Fruit fly (Drosophila melanogaster): ENCODE measurements around the gene CG14990.

The CG14990 gene

dm6 chr3L:4120358-4121349 is 27.6 kb downstream of the CG14990 start (continued):
- TF ChIP-seq CG2199 (GFP tag; IDR thresholded peaks at IDR 0.05) (0 out of 3 replicates have a peak, but pooled peaks have one; percentile 10), az2 (GFP tag; optimal IDR thresholded peaks at IDR 0.05) (no peak), CG8359 (GFP tag; optimal IDR thresholded peaks at IDR 0.05; ENCODE audit: borderline replicate concordance) (no peak), dm (GFP tag; optimal IDR thresholded peaks at IDR 0.05) (no peak), peb (GFP tag; IDR thresholded peaks at IDR 0.05) (no peak), CG12219 (GFP tag; optimal IDR thresholded peaks at IDR 0.05) (no peak), D19A (tag; optimal IDR thresholded peaks at IDR 0.05) (peak; percentile 84), Dek (tag; optimal IDR thresholded peaks at IDR 0.05) (no peak), h (optimal IDR thresholded peaks at IDR 0.05) (no peak), YL-1 (GFP tag; optimal IDR thresholded peaks at IDR 0.05) (no peak), btn (GFP tag; optimal IDR thresholded peaks at IDR 0.05) (no peak)

- no peak for TF ChIP-seq CG43689 (GFP tag; IDR thresholded peaks at IDR 0.05)
- peak; percentile 50 for TF ChIP-seq grau (tag; optimal IDR thresholded peaks at IDR 0.05)
- TF ChIP-seq eve (GFP tag; optimal IDR thresholded peaks at IDR 0.05): peak in 1 of 2 experiments; percentile 58
Observed at dm6 chr3L:4121589-4121988, 28.6 kb downstream of the CG14990 start.

dm6 chr3L:4122185-4122767 is 29.3 kb downstream of the CG14990 start, which contains the start of gene Chd64:
Gene Chd64 (minus strand): TSS chr3L:4122388.
- TF ChIP-seq Xrp1 (GFP tag; IDR thresholded peaks at IDR 0.05) (peak; percentile 11; the same call in 1 of the 2 replicates), pho (GFP tag; optimal IDR thresholded peaks at IDR 0.05) (peak; percentile 35), peb (GFP tag; IDR thresholded peaks at IDR 0.05) (no peak), bigmax (GFP tag; optimal IDR thresholded peaks at IDR 0.05) (no peak), CG30403 (GFP tag; optimal IDR thresholded peaks at IDR 0.05) (peak; percentile 37), Eip74EF (GFP tag; optimal IDR thresholded peaks at IDR 0.05) (peak in 1 of 2 experiments; percentile 52), CG13287 (GFP tag; IDR thresholded peaks at IDR 0.05; ENCODE audit: partially characterized antibody) (peak; percentile 80), CG4424 (GFP tag; optimal IDR thresholded peaks at IDR 0.05) (no peak), Sry-β (GFP tag; optimal IDR thresholded peaks at IDR 0.05) (no peak), hb (GFP tag; IDR thresholded peaks at IDR 0.05; ENCODE audit: partially characterized antibody) (no peak), CG3838 (GFP tag; optimal IDR thresholded peaks at IDR 0.05) (no peak), toy (GFP tag; IDR thresholded peaks at IDR 0.05) (no peak), ro (GFP tag; IDR thresholded peaks at IDR 0.05) (no peak), CG2712 (tag; optimal IDR thresholded peaks at IDR 0.05) (no peak), run (tag; optimal IDR thresholded peaks at IDR 0.05) (no peak), Hey (tag; optimal IDR thresholded peaks at IDR 0.05) (no peak), CG3163 (GFP tag; optimal IDR thresholded peaks at IDR 0.05) (no peak), dmrt11E (tag; optimal IDR thresholded peaks at IDR 0.05) (no peak), emc (GFP tag; optimal IDR thresholded peaks at IDR 0.05) (no peak), Abd-B (GFP tag; optimal IDR thresholded peaks at IDR 0.05) (no peak), D (optimal IDR thresholded peaks at IDR 0.05) (no peak), D (GFP tag; optimal IDR thresholded peaks at IDR 0.05) (no peak), E2f1 (GFP tag; IDR thresholded peaks at IDR 0.05) (peak; percentile 25; the same call in 1 of the 2 replicates), CG3065 (GFP tag; optimal IDR thresholded peaks at IDR 0.05) (no peak), NFAT (GFP tag; IDR thresholded peaks at IDR 0.05) (peak; percentile 44), NC2β (GFP tag; optimal IDR thresholded peaks at IDR 0.05) (no peak), CG43689 (GFP tag; IDR thresholded peaks at IDR 0.05) (no peak), CG9876 (GFP tag; optimal IDR thresholded peaks at IDR 0.05) (no peak), CG34422 (GFP tag; IDR thresholded peaks at IDR 0.05) (peak; percentile 60; the same call in 1 of the 3 replicates), CG4404 (GFP tag; IDR thresholded peaks at IDR 0.05) (no peak), maf-S (GFP tag; optimal IDR thresholded peaks at IDR 0.05) (peak; percentile 14), chif (GFP tag; optimal IDR thresholded peaks at IDR 0.05) (peak in 1 of 2 experiments; percentile 11), C15 (GFP tag; IDR thresholded peaks at IDR 0.05) (no peak), CG14710 (tag; optimal IDR thresholded peaks at IDR 0.05) (no peak)

Data from whole organism, embryonic.